Fruit fly (Drosophila melanogaster): ENCODE measurements around the gene Pcif1.

Gene Pcif1

DNA sequence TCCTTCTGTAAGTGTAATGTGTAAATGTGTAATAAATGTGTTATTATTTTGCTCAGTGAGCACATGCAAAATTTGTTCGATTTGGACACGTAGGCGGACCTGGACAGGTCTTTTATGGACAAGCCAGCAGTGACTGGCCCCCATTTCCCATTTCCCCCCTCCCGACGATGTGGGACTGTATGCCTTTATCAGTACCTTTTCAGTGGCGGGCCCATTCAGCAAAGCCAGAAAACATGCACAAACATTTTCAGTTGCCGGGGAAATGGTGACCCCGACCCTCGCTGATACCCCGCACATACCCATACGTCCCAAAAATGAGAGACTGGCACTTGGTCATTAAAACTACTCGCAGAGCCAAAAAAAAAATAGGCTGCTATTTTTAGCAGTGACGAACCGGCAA lies 49.7 kb downstream of the Pcif1 start:
- no peak for TF ChIP-seq psq (optimal IDR thresholded peaks at IDR 0.05)
- no peak for TF ChIP-seq h (optimal IDR thresholded peaks at IDR 0.05)
- TF ChIP-seq Myc (optimal IDR thresholded peaks at IDR 0.05), result no peak
- TF ChIP-seq insv (optimal IDR thresholded peaks at IDR 0.05), result no peak
- no peak for TF ChIP-seq ttk (optimal IDR thresholded peaks at IDR 0.05)
- no peak for TF ChIP-seq Sin3A (optimal IDR thresholded peaks at IDR 0.05)

dm6 chr3L:20734258-20734624 lies 51.8 kb downstream of the Pcif1 start:
- no peak for TF ChIP-seq Sin3A (optimal IDR thresholded peaks at IDR 0.05)
- no peak for TF ChIP-seq h (optimal IDR thresholded peaks at IDR 0.05)
- TF ChIP-seq Myc (optimal IDR thresholded peaks at IDR 0.05), result no peak
- TF ChIP-seq insv (optimal IDR thresholded peaks at IDR 0.05), result no peak
- TF ChIP-seq psq (optimal IDR thresholded peaks at IDR 0.05), result no peak
- no peak for TF ChIP-seq ttk (optimal IDR thresholded peaks at IDR 0.05)

- no peak for TF ChIP-seq Sin3A (optimal IDR thresholded peaks at IDR 0.05)
- no peak for TF ChIP-seq ttk (optimal IDR thresholded peaks at IDR 0.05)
- TF ChIP-seq Myc (optimal IDR thresholded peaks at IDR 0.05), result no peak
- TF ChIP-seq h (optimal IDR thresholded peaks at IDR 0.05), result no peak
- TF ChIP-seq psq (optimal IDR thresholded peaks at IDR 0.05), result no peak
- no peak for TF ChIP-seq insv (optimal IDR thresholded peaks at IDR 0.05)
These were observed 52.3 kb downstream of the Pcif1 start for dm6 chr3L:20733530-20734257.

dm6 chr3L:20732492-20732891 lies 53.5 kb downstream of the Pcif1 start:
- TF ChIP-seq insv (optimal IDR thresholded peaks at IDR 0.05) (no peak), Sin3A (optimal IDR thresholded peaks at IDR 0.05) (no peak), h (optimal IDR thresholded peaks at IDR 0.05) (no peak), ttk (optimal IDR thresholded peaks at IDR 0.05) (no peak)
